Worm (Caenorhabditis elegans) whole organism, young adult: ENCODE data around the gene kqt-3.

Source experiments
- B0035.1 ChIP-seq: sonication (generic microtip); optimal IDR thresholded peaks from 2 replicates; lab custom pipeline; 2016; ENCODE audit warnings: missing genetic modification characterization, mild to moderate bottlenecking, missing compliant biosample characterization, missing genotype, missing genetic modification reagents
- B0261.1 ChIP-seq: sonication (generic microtip); optimal IDR thresholded peaks from 2 replicates; lab custom pipeline; 2016; ENCODE audit warnings: mild to moderate bottlenecking, missing genetic modification characterization, moderate library complexity, missing compliant biosample characterization
- B0336.3 ChIP-seq: fragments of 200-800 bp; sonication (Bioruptor generic); IDR thresholded peaks from 2 replicates; pipeline ENCODE4 v1.3.6; 2022; ENCODE audit warnings: missing genetic modification characterization, missing compliant biosample characterization
- F37B4.10 ChIP-seq: fragments of 200-800 bp; sonication (Bioruptor generic); IDR thresholded peaks from 2 replicates; pipeline ENCODE4 v1.3.6; 2022; ENCODE audit warnings: missing genetic modification characterization, missing compliant biosample characterization
- F49E8.2 ChIP-seq: sonication (generic microtip); optimal IDR thresholded peaks from 3 replicates; lab custom pipeline; 2017; ENCODE audit warnings: missing genetic modification characterization, mild to moderate bottlenecking, missing compliant biosample characterization, antibody characterized with exemption, moderate library complexity; ENCODE audit not compliant: insufficient read depth
- F57A8.1 ChIP-seq: fragments of 200-800 bp; sonication (Bioruptor generic); optimal IDR thresholded peaks from 2 replicates; lab custom pipeline; 2018; ENCODE audit warnings: mild to moderate bottlenecking, missing genetic modification characterization, moderate library complexity, missing compliant biosample characterization
- K11D2.4 ChIP-seq: fragments of 200-800 bp; sonication (Bioruptor generic); IDR thresholded peaks from 2 replicates; pipeline ENCODE4 v1.3.6; 2022; ENCODE audit warnings: missing genetic modification reagents, missing genetic modification characterization, missing compliant biosample characterization
- T07F8.4 ChIP-seq: sonication (generic microtip); optimal IDR thresholded peaks from 2 replicates; lab custom pipeline; 2016; ENCODE audit warnings: mild to moderate bottlenecking, missing genetic modification characterization, moderate library complexity, missing compliant biosample characterization
- Y53F4B.3 ChIP-seq: fragments of 200-800 bp; sonication (Bioruptor generic); IDR thresholded peaks from 2 replicates; pipeline ENCODE4 v1.3.6; 2022; ENCODE audit warnings: missing genetic modification reagents, missing genetic modification characterization, missing compliant biosample characterization
- Y53G8AR.9 ChIP-seq: fragments of 200-800 bp; sonication (Bioruptor generic); conservative IDR thresholded peaks from 2 replicates; pipeline ENCODE4 v1.3.6; 2022; ENCODE audit warnings: missing genetic modification reagents, missing genetic modification characterization, missing compliant biosample characterization
- Y79H2A.3 ChIP-seq: fragments of 200-800 bp; sonication (Bioruptor generic); conservative IDR thresholded peaks from 2 replicates; pipeline ENCODE4 v1.3.6; 2022; ENCODE audit warnings: missing genetic modification reagents, missing genetic modification characterization, missing compliant biosample characterization
- Y95B8A.8 ChIP-seq: fragments of 200-800 bp; sonication (Bioruptor generic); IDR thresholded peaks from 2 replicates; pipeline ENCODE4 v1.3.6; 2022; ENCODE audit warnings: missing genetic modification reagents, missing genetic modification characterization, missing compliant biosample characterization
- atf-7 ChIP-seq: sonication (generic microtip); optimal IDR thresholded peaks from 2 replicates; lab custom pipeline; 2017; ENCODE audit warnings: mild to moderate bottlenecking, missing genetic modification characterization, missing compliant biosample characterization
- athp-1 ChIP-seq: sonication (generic microtip); optimal IDR thresholded peaks from 2 replicates; lab custom pipeline; 2017; ENCODE audit warnings: mild to moderate bottlenecking, missing genetic modification characterization, missing compliant biosample characterization
- bed-2 ChIP-seq: fragments of 200-800 bp; sonication (Bioruptor generic); IDR thresholded peaks from 2 replicates; pipeline ENCODE4 v1.3.6; 2022; ENCODE audit warnings: missing genetic modification reagents, missing genetic modification characterization, missing compliant biosample characterization
- cebp-1 ChIP-seq, 2 experiments: fragments of 200-800 bp in 1 of 2; sonication (Bioruptor generic) in 1 of 2; sonication (generic microtip) in 1 of 2; IDR thresholded peaks in 1 of 2; optimal IDR thresholded peaks in 1 of 2; 2 replicates each; pipeline versions ENCODE4 v1.3.6 to Lab custom; 2017 to 2022; ENCODE audit warnings: missing compliant biosample characterization in 2 of 2, missing genetic modification characterization in 2 of 2, mild to moderate bottlenecking in 1 of 2, missing genetic modification reagents in 1 of 2, moderate library complexity in 1 of 2
- ceh-79 ChIP-seq: sonication (generic microtip); optimal IDR thresholded peaks from 2 replicates; lab custom pipeline; 2017; ENCODE audit warnings: mild to moderate bottlenecking, missing genetic modification characterization, missing compliant biosample characterization
- ceh-91 ChIP-seq: fragments of 200-800 bp; sonication (Bioruptor generic); IDR thresholded peaks from 2 replicates; pipeline ENCODE4 v1.3.6; 2022; ENCODE audit warnings: missing genetic modification reagents, missing genetic modification characterization, missing compliant biosample characterization
- ekl-4 ChIP-seq: fragments of 200-800 bp; sonication (Bioruptor generic); IDR thresholded peaks from 2 replicates; pipeline ENCODE4 v1.3.6; 2022; ENCODE audit warnings: missing genetic modification reagents, missing genetic modification characterization, missing compliant biosample characterization
- ets-4 ChIP-seq: fragments of 200-800 bp; sonication (Bioruptor generic); optimal IDR thresholded peaks from 2 replicates; lab custom pipeline; 2018; ENCODE audit warnings: mild to moderate bottlenecking, missing genetic modification characterization, missing compliant biosample characterization
- fkh-3 ChIP-seq: sonication (generic microtip); optimal IDR thresholded peaks from 2 replicates; lab custom pipeline; 2016; ENCODE audit warnings: mild to moderate bottlenecking, missing genetic modification characterization, missing compliant biosample characterization
- hlh-26 ChIP-seq: fragments of 200-800 bp; sonication (Bioruptor generic); conservative IDR thresholded peaks from 2 replicates; pipeline ENCODE4 v1.3.6; 2022; ENCODE audit warnings: missing genetic modification reagents, missing genetic modification characterization, missing compliant biosample characterization
- hsf-1 ChIP-seq: fragments of 200-800 bp; sonication (Bioruptor generic); IDR thresholded peaks from 2 replicates; pipeline ENCODE4 v1.3.6; 2022; ENCODE audit warnings: missing genetic modification reagents, missing genetic modification characterization, missing compliant biosample characterization
- lag-1 ChIP-seq: fragments of 200-800 bp; sonication (Bioruptor generic); IDR thresholded peaks from 2 replicates; pipeline ENCODE4 v1.3.6; 2022; ENCODE audit warnings: missing genetic modification reagents, missing genetic modification characterization, missing compliant biosample characterization
- let-526 ChIP-seq: fragments of 200-800 bp; sonication (Bioruptor generic); IDR thresholded peaks from 2 replicates; pipeline ENCODE4 v1.3.6; 2022; ENCODE audit warnings: missing genetic modification reagents, missing genetic modification characterization, missing compliant biosample characterization
- lin-26 ChIP-seq: fragments of 200-800 bp; sonication (Bioruptor generic); IDR thresholded peaks from 2 replicates; pipeline ENCODE4 v1.3.6; 2022; ENCODE audit warnings: missing genetic modification reagents, missing genetic modification characterization, missing compliant biosample characterization
- lsl-1 ChIP-seq: fragments of 200-800 bp; sonication (Bioruptor generic); optimal IDR thresholded peaks from 2 replicates; lab custom pipeline; 2018; ENCODE audit warnings: mild to moderate bottlenecking, missing genetic modification characterization, moderate library complexity, missing compliant biosample characterization
- lsy-27 ChIP-seq: sonication (generic microtip); optimal IDR thresholded peaks from 2 replicates; lab custom pipeline; 2017; ENCODE audit warnings: missing genetic modification characterization, mild to moderate bottlenecking, missing compliant biosample characterization, antibody characterized with exemption, missing genotype, borderline replicate concordance; ENCODE audit not compliant: insufficient read depth
- madf-10 ChIP-seq: sonication (generic microtip); optimal IDR thresholded peaks from 2 replicates; lab custom pipeline; 2016; ENCODE audit warnings: mild to moderate bottlenecking, missing genetic modification characterization, missing compliant biosample characterization
- mcd-1 ChIP-seq: fragments of 200-800 bp; sonication (Bioruptor generic); IDR thresholded peaks from 2 replicates; pipeline ENCODE4 v1.3.6; 2022; ENCODE audit warnings: missing genetic modification reagents, missing genetic modification characterization, missing compliant biosample characterization
- mes-4 ChIP-seq: sonication (generic microtip); optimal IDR thresholded peaks from 2 replicates; lab custom pipeline; 2016; ENCODE audit warnings: missing genotype, missing genetic modification characterization, missing compliant biosample characterization
- nfyb-1 ChIP-seq: fragments of 200-800 bp; sonication (Bioruptor generic); IDR thresholded peaks from 2 replicates; pipeline ENCODE4 v1.3.6; 2022; ENCODE audit warnings: missing genetic modification reagents, missing genetic modification characterization, missing compliant biosample characterization
- nhr-120 ChIP-seq: fragments of 200-800 bp; sonication (Bioruptor generic); IDR thresholded peaks from 2 replicates; pipeline ENCODE4 v1.3.6; 2022; ENCODE audit warnings: missing genetic modification characterization, missing compliant biosample characterization
- nhr-179 ChIP-seq: sonication (generic microtip); optimal IDR thresholded peaks from 2 replicates; lab custom pipeline; 2016; ENCODE audit warnings: mild to moderate bottlenecking, missing genetic modification characterization, missing compliant biosample characterization
- pbrm-1 ChIP-seq: fragments of 200-800 bp; sonication (Bioruptor generic); IDR thresholded peaks from 2 replicates; pipeline ENCODE4 v1.3.6; 2022; ENCODE audit warnings: missing genetic modification reagents, missing genetic modification characterization, missing compliant biosample characterization
- rcor-1 ChIP-seq: fragments of 200-800 bp; sonication (Bioruptor generic); IDR thresholded peaks from 2 replicates; pipeline ENCODE4 v1.3.6; 2022; ENCODE audit warnings: missing genetic modification reagents, missing genetic modification characterization, missing compliant biosample characterization
- rpc-1 ChIP-seq, 2 experiments: fragments of 150-350 bp in 1 of 2; sonication (generic microtip) in 1 of 2; optimal IDR thresholded peaks; 2 replicates each; lab custom pipeline; 2014 to 2018; ENCODE audit warnings: missing biosample characterization in 1 of 2, missing genetic modification characterization in 1 of 2, missing genetic modification reagents in 1 of 2, missing genotype in 1 of 2
- sea-2 ChIP-seq: fragments of 200-800 bp; sonication (Bioruptor generic); IDR thresholded peaks from 2 replicates; pipeline ENCODE4 v1.3.6; 2022; ENCODE audit warnings: missing genetic modification characterization, missing compliant biosample characterization
- snpc-1.1 ChIP-seq: sonication (generic microtip); optimal IDR thresholded peaks from 2 replicates; lab custom pipeline; 2017; ENCODE audit warnings: missing genetic modification characterization, mild to moderate bottlenecking, missing compliant biosample characterization, antibody characterized with exemption, moderate library complexity, missing genotype, missing genetic modification reagents; ENCODE audit not compliant: insufficient read depth
- snpc-1.3 ChIP-seq: sonication (generic microtip); optimal IDR thresholded peaks from 2 replicates; lab custom pipeline; 2017; ENCODE audit warnings: missing genetic modification characterization, mild to moderate bottlenecking, missing compliant biosample characterization, antibody characterized with exemption, moderate library complexity, missing genotype, missing genetic modification reagents; ENCODE audit not compliant: insufficient read depth
- snpc-3.4 ChIP-seq: sonication (generic microtip); optimal IDR thresholded peaks from 2 replicates; lab custom pipeline; 2017; ENCODE audit warnings: missing genetic modification characterization, mild to moderate bottlenecking, missing compliant biosample characterization, antibody characterized with exemption, moderate library complexity, missing genotype, missing genetic modification reagents
- tbp1 ChIP-seq: fragments of 200-800 bp; sonication (Bioruptor generic); optimal IDR thresholded peaks from 2 replicates; lab custom pipeline; 2018; ENCODE audit warnings: mild to moderate bottlenecking, missing genetic modification characterization, missing compliant biosample characterization
- xnd-1 ChIP-seq: sonication (generic microtip); optimal IDR thresholded peaks from 2 replicates; lab custom pipeline; 2016; ENCODE audit warnings: missing genotype, missing genetic modification reagents, missing genetic modification characterization, missing compliant biosample characterization
- ztf-18 ChIP-seq: sonication (generic microtip); optimal IDR thresholded peaks from 2 replicates; lab custom pipeline; 2016; ENCODE audit warnings: missing genotype, mild to moderate bottlenecking, missing genetic modification characterization, missing compliant biosample characterization
- ztf-22 ChIP-seq: fragments of 200-800 bp; sonication (Bioruptor generic); optimal IDR thresholded peaks from 2 replicates; lab custom pipeline; 2018; ENCODE audit warnings: mild to moderate bottlenecking, missing genetic modification characterization, moderate library complexity, missing compliant biosample characterization
- ztf-25 ChIP-seq: fragments of 200-800 bp; sonication (Bioruptor generic); IDR thresholded peaks from 2 replicates; pipeline ENCODE4 v1.3.6; 2022; ENCODE audit warnings: missing genetic modification reagents, missing genetic modification characterization, missing compliant biosample characterization
- ztf-28 ChIP-seq: fragments of 200-800 bp; sonication (Bioruptor generic); IDR thresholded peaks from 2 replicates; pipeline ENCODE4 v1.3.6; 2022; ENCODE audit warnings: missing genetic modification reagents, missing genetic modification characterization, missing compliant biosample characterization
- ztf-3 ChIP-seq: fragments of 200-800 bp; sonication (Bioruptor generic); optimal IDR thresholded peaks from 2 replicates; lab custom pipeline; 2018; ENCODE audit warnings: mild to moderate bottlenecking, missing genetic modification characterization, missing compliant biosample characterization

The kqt-3 gene

DNA sequence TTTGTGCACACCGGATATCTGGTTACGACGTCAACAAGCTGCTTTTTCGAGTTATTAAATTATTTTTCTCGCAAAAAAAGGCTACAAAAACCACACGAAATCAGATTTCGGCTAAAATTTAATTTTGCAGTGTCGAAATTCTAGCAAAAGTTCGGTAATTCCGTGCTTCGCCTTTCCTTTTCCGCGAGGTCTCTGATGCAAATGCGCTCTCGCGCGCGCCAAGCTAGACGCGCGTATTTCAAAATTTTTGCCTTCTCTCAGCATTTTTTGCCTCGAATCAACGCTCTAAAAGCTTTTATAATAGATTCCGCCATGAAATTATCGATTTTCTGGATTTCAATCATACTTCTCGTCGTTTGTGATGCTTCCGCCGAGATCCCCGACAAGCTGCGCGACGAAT is 26.7 kb downstream of the kqt-3 start, which contains the start of gene Y54G9A.5:
Gene Y54G9A.5 (plus strand): TSS at position 245 of the 400 bp plus-strand sequence.
- TF ChIP-seq nfyb-1 (GFP tag; lab: Robert Waterston, UW) (no peak), let-526 (no peak), B0261.1 (tag; lab: Kevin White, UChicago) (no peak), ztf-22 (GFP tag; lab: Kevin White, UChicago) (no peak), lsy-27 (tag; lab: Kevin White, UChicago) (no peak), ceh-79 (no peak), ztf-25 (0 out of 2 replicates have a peak, but pooled peaks have one; percentile 46), lin-26 (GFP tag; lab: Robert Waterston, UW) (no peak), athp-1 (tag; lab: Kevin White, UChicago) (no peak), B0336.3 (GFP tag; lab: Robert Waterston, UW) (no peak), sea-2 (GFP tag; lab: Robert Waterston, UW) (no peak), rcor-1 (GFP tag; lab: Robert Waterston, UW) (no peak), ets-4 (GFP tag; lab: Kevin White, UChicago) (no peak), F37B4.10 (no peak), pbrm-1 (GFP tag; lab: Robert Waterston, UW) (no peak), tbp1 (peak; percentile 18), Y79H2A.3 (no peak), nhr-179 (no peak), ekl-4 (GFP tag; lab: Robert Waterston, UW) (no peak), lag-1 (GFP tag; lab: Robert Waterston, UW) (no peak), atf-7 (no peak), madf-10 (tag; lab: Kevin White, UChicago) (no peak), K11D2.4 (GFP tag; lab: Robert Waterston, UW) (no peak), ztf-3 (GFP tag; lab: Kevin White, UChicago) (no peak), fkh-3 (tag; lab: Kevin White, UChicago) (no peak), F57A8.1 (GFP tag; lab: Kevin White, UChicago) (no peak), xnd-1 (peak; percentile 6), hlh-26 (GFP tag; lab: Robert Waterston, UW) (no peak), mcd-1 (GFP tag; lab: Robert Waterston, UW) (peak; percentile 76), nhr-120 (no peak), Y53G8AR.9 (GFP tag; lab: Robert Waterston, UW) (no peak), ztf-28 (GFP tag; lab: Robert Waterston, UW) (peak; percentile 43; the same call in 1 of the 2 replicates), rpc-1 (optimal IDR thresholded peaks at IDR 0.05; lab: Kevin White, UChicago) (no peak), rpc-1 (tag; optimal IDR thresholded peaks at IDR 0.05; lab: Kevin White, UChicago) (no peak), snpc-1.3 (tag; lab: Kevin White, UChicago) (no peak), lsl-1 (GFP tag; lab: Kevin White, UChicago) (peak; percentile 75), ztf-18 (tag; lab: Kevin White, UChicago) (no peak), B0035.1 (tag; lab: Kevin White, UChicago) (no peak), bed-2 (peak; percentile 34; the same call in 1 of the 2 replicates), hsf-1 (GFP tag; lab: Robert Waterston, UW) (no peak), Y95B8A.8 (GFP tag; lab: Robert Waterston, UW) (no peak), Y53F4B.3 (GFP tag; lab: Robert Waterston, UW) (no peak), F49E8.2 (tag; lab: Kevin White, UChicago) (peak; percentile 86), T07F8.4 (no peak), snpc-3.4 (tag; lab: Kevin White, UChicago) (no peak), snpc-1.1 (tag; lab: Kevin White, UChicago) (no peak), ceh-91 (peak; percentile 73), cebp-1 (GFP tag; IDR thresholded peaks at IDR 0.05; lab: Robert Waterston, UW) (no peak), cebp-1 (tag; optimal IDR thresholded peaks at IDR 0.05; lab: Kevin White, UChicago) (peak; percentile 8), mes-4 (tag; lab: Kevin White, UChicago) (no peak)
